Fruit fly (Drosophila melanogaster) whole organism, embryonic: ENCODE data around the gene CG33337.

ENCODE experiments used
- Aef1 ChIP-seq: fragments of 200-800 bp; sonication (Bioruptor generic); IDR thresholded peaks from 3 replicates; pipeline ENCODE4 v1.3.6; 2022; ENCODE audit warnings: missing biosample characterization, missing genetic modification characterization
- BtbVII ChIP-seq: fragments of 200-800 bp; sonication (Bioruptor generic); optimal IDR thresholded peaks from 3 replicates; lab custom pipeline; 2017; ENCODE audit warnings: missing biosample characterization, mild to moderate bottlenecking, missing genetic modification characterization
- CG11247 ChIP-seq: fragments of 200-800 bp; sonication (Bioruptor generic); IDR thresholded peaks from 2 replicates; pipeline ENCODE4 v1.3.6; 2022; ENCODE audit warnings: missing biosample characterization, missing genetic modification characterization
- CG11696 ChIP-seq: fragments of 200-800 bp; sonication (Bioruptor generic); IDR thresholded peaks from 2 replicates; pipeline ENCODE4 v1.3.6; 2022; ENCODE audit warnings: missing biosample characterization, missing genetic modification characterization
- CG13424 ChIP-seq: fragments of 200-800 bp; sonication (Bioruptor generic); optimal IDR thresholded peaks from 2 replicates; lab custom pipeline; 2019; ENCODE audit warnings: missing biosample characterization, mild to moderate bottlenecking, missing genetic modification characterization, moderate library complexity
- CG14014 ChIP-seq: fragments of 200-800 bp; sonication (Bioruptor generic); IDR thresholded peaks from 2 replicates; pipeline ENCODE4 v1.3.6; 2022; ENCODE audit warnings: missing biosample characterization, missing genetic modification characterization
- CG15479 ChIP-seq: fragments of 200-800 bp; sonication (Bioruptor generic); optimal IDR thresholded peaks from 3 replicates; lab custom pipeline; 2019; ENCODE audit warnings: missing biosample characterization, mild to moderate bottlenecking, missing genetic modification characterization, moderate library complexity
- CG1602 ChIP-seq: fragments of 200-800 bp; sonication (Bioruptor generic); optimal IDR thresholded peaks from 3 replicates; lab custom pipeline; 2016; ENCODE audit warnings: missing biosample characterization, missing genetic modification characterization
- CG17361 ChIP-seq: fragments of 200-800 bp; sonication (Bioruptor generic); IDR thresholded peaks from 3 replicates; pipeline ENCODE4 v1.3.6; 2022; ENCODE audit warnings: missing biosample characterization, missing genetic modification characterization
- CG17385 ChIP-seq: fragments of 200-800 bp; sonication (Bioruptor generic); optimal IDR thresholded peaks from 3 replicates; lab custom pipeline; 2018; ENCODE audit warnings: missing biosample characterization, mild to moderate bottlenecking, missing genetic modification characterization
- CG1792 ChIP-seq: fragments of 200-800 bp; sonication (Bioruptor generic); optimal IDR thresholded peaks from 2 replicates; lab custom pipeline; 2016; ENCODE audit warnings: missing biosample characterization, missing genetic modification characterization
- CG2678 ChIP-seq: fragments of 200-800 bp; sonication (Bioruptor generic); optimal IDR thresholded peaks from 3 replicates; lab custom pipeline; 2019; ENCODE audit warnings: missing biosample characterization, mild to moderate bottlenecking, missing genetic modification characterization, moderate library complexity
- CG30020 ChIP-seq: fragments of 200-800 bp; optimal IDR thresholded peaks from 2 replicates; lab custom pipeline; 2019; ENCODE audit warnings: missing biosample characterization, mild to moderate bottlenecking, missing genetic modification characterization, moderate library complexity
- CG3407 ChIP-seq: fragments of 200-800 bp; sonication (Bioruptor generic); optimal IDR thresholded peaks from 2 replicates; lab custom pipeline; 2018; ENCODE audit warnings: missing biosample characterization, mild to moderate bottlenecking, missing genetic modification characterization
- CG34376 ChIP-seq: fragments of 200-800 bp; sonication (Bioruptor generic); optimal IDR thresholded peaks from 2 replicates; lab custom pipeline; 2018; ENCODE audit warnings: missing biosample characterization, mild to moderate bottlenecking, missing genetic modification characterization
- CG3995 ChIP-seq: fragments of 200-800 bp; sonication (Bioruptor generic); optimal IDR thresholded peaks from 3 replicates; lab custom pipeline; 2016; ENCODE audit warnings: missing biosample characterization, missing genetic modification characterization
- CG4328 ChIP-seq: fragments of 200-800 bp; sonication (Bioruptor generic); optimal IDR thresholded peaks from 3 replicates; lab custom pipeline; 2017; ENCODE audit warnings: missing biosample characterization, missing genetic modification reagents, missing genetic modification characterization
- CG6689 ChIP-seq: fragments of 200-800 bp; sonication (Bioruptor generic); IDR thresholded peaks from 2 replicates; pipeline ENCODE4 v1.3.6; 2022; ENCODE audit warnings: missing biosample characterization, missing genetic modification characterization
- CG6813 ChIP-seq: fragments of 200-800 bp; sonication (Bioruptor generic); optimal IDR thresholded peaks from 2 replicates; lab custom pipeline; 2017; ENCODE audit warnings: missing biosample characterization, missing genetic modification characterization, mild to moderate bottlenecking, moderate library complexity, missing genetic modification reagents
- CG7271 ChIP-seq: fragments of 200-800 bp; sonication (Bioruptor generic); optimal IDR thresholded peaks from 2 replicates; lab custom pipeline; 2018; ENCODE audit warnings: missing biosample characterization, mild to moderate bottlenecking, missing genetic modification characterization, moderate library complexity
- CG7839 ChIP-seq: fragments of 200-800 bp; sonication (Bioruptor generic); optimal IDR thresholded peaks from 3 replicates; lab custom pipeline; 2018; ENCODE audit warnings: missing biosample characterization, mild to moderate bottlenecking, missing genetic modification characterization, moderate library complexity
- CG9727 ChIP-seq: fragments of 200-800 bp; sonication (Bioruptor generic); optimal IDR thresholded peaks from 3 replicates; lab custom pipeline; 2017; ENCODE audit warnings: missing biosample characterization, mild to moderate bottlenecking, missing genetic modification characterization
- CG9817 ChIP-seq: fragments of 200-800 bp; sonication (Bioruptor generic); optimal IDR thresholded peaks from 2 replicates; lab custom pipeline; 2018; ENCODE audit warnings: missing biosample characterization, mild to moderate bottlenecking, missing genetic modification characterization, moderate library complexity
- CG9876 ChIP-seq: fragments of 200-800 bp; sonication (Bioruptor generic); optimal IDR thresholded peaks from 2 replicates; lab custom pipeline; 2016; ENCODE audit warnings: missing biosample characterization, missing genetic modification characterization
- CG9932 ChIP-seq: fragments of 200-800 bp; sonication (Bioruptor generic); IDR thresholded peaks from 2 replicates; pipeline ENCODE4 v1.3.6; 2022; ENCODE audit warnings: missing biosample characterization, missing genetic modification characterization
- D19A ChIP-seq: fragments of 200-800 bp; optimal IDR thresholded peaks from 3 replicates; lab custom pipeline; 2019; ENCODE audit warnings: missing biosample characterization, mild to moderate bottlenecking, missing genetic modification characterization, moderate library complexity
- Deaf1 ChIP-seq: fragments of 200-800 bp; optimal IDR thresholded peaks from 3 replicates; lab custom pipeline; 2019; ENCODE audit warnings: missing biosample characterization, mild to moderate bottlenecking, missing genetic modification characterization, moderate library complexity
- Dip3 ChIP-seq: fragments of 200-800 bp; sonication (Bioruptor generic); optimal IDR thresholded peaks from 3 replicates; lab custom pipeline; 2016; ENCODE audit warnings: missing biosample characterization, missing genetic modification characterization
- GATAe ChIP-seq: fragments of 200-800 bp; sonication (Bioruptor generic); conservative IDR thresholded peaks from 2 replicates; pipeline ENCODE4 v1.3.6; 2022; ENCODE audit warnings: missing biosample characterization, missing genetic modification characterization
- Hand ChIP-seq: fragments of 200-800 bp; sonication (Bioruptor generic); optimal IDR thresholded peaks from 2 replicates; lab custom pipeline; 2017; ENCODE audit warnings: mild to moderate bottlenecking, missing biosample characterization, missing genetic modification reagents, missing genetic modification characterization
- Hr51 ChIP-seq, 2 experiments: fragments of 200-800 bp; sonication (Bioruptor generic); optimal IDR thresholded peaks; 2 replicates in 1 of 2; 3 replicates in 1 of 2; lab custom pipeline; 2016 to 2018; ENCODE audit warnings: missing biosample characterization in 2 of 2, missing genetic modification characterization in 2 of 2, mild to moderate bottlenecking in 1 of 2, moderate library complexity in 1 of 2
- Ravus ChIP-seq: fragments of 200-800 bp; sonication (Bioruptor generic); IDR thresholded peaks from 2 replicates; pipeline ENCODE4 v1.3.6; 2022; ENCODE audit warnings: missing biosample characterization, missing genetic modification characterization
- Taf1 ChIP-seq: fragments of 200-800 bp; sonication (Bioruptor generic); IDR thresholded peaks from 2 replicates; pipeline ENCODE4 v1.3.6; 2022; ENCODE audit warnings: missing biosample characterization, missing genetic modification characterization
- Trl ChIP-seq, 3 experiments: fragments of >200 bp in 2 of 3; fragments of 200-800 bp in 1 of 3; sonication (Bioruptor generic) in 1 of 3; optimal IDR thresholded peaks; 2 replicates in 1 of 3; 3 replicates in 2 of 3; lab custom pipeline; 2016 to 2017; ENCODE audit warnings: missing biosample characterization in 1 of 3, missing genetic modification characterization in 1 of 3
- ap ChIP-seq: fragments of 200-800 bp; sonication (Bioruptor generic); IDR thresholded peaks from 2 replicates; pipeline ENCODE4 v1.3.6; 2022; ENCODE audit warnings: missing biosample characterization, missing genetic modification characterization
- ci ChIP-seq: fragments of 200-800 bp; sonication (Bioruptor generic); IDR thresholded peaks from 3 replicates; pipeline ENCODE4 v1.3.6; 2022; ENCODE audit warnings: missing biosample characterization, missing genetic modification characterization
- da ChIP-seq: fragments of 200-800 bp; sonication (Bioruptor generic); optimal IDR thresholded peaks from 2 replicates; lab custom pipeline; 2016; ENCODE audit warnings: missing biosample characterization, missing genetic modification characterization
- dimm ChIP-seq: fragments of 200-800 bp; sonication (Bioruptor generic); IDR thresholded peaks from 2 replicates; pipeline ENCODE4 v1.3.6; 2022; ENCODE audit warnings: missing biosample characterization, missing genetic modification characterization
- esg ChIP-seq: fragments of 200-800 bp; sonication (Bioruptor generic); conservative IDR thresholded peaks from 2 replicates; pipeline ENCODE4 v1.3.6; 2022; ENCODE audit warnings: missing biosample characterization, missing genetic modification characterization
- ftz-f1 ChIP-seq: fragments of 200-800 bp; sonication (Bioruptor generic); optimal IDR thresholded peaks from 2 replicates; lab custom pipeline; 2016; ENCODE audit warnings: missing biosample characterization, missing genetic modification characterization
- ind ChIP-seq: fragments of 200-800 bp; sonication (Bioruptor generic); optimal IDR thresholded peaks from 3 replicates; lab custom pipeline; 2016; ENCODE audit warnings: missing biosample characterization, missing genetic modification characterization
- lilli ChIP-seq: fragments of 200-800 bp; sonication (Bioruptor generic); optimal IDR thresholded peaks from 3 replicates; lab custom pipeline; 2016; ENCODE audit warnings: missing biosample characterization, missing genetic modification characterization
- lola ChIP-seq, 3 experiments: fragments of >200 bp in 2 of 3; fragments of 200-800 bp in 1 of 3; sonication (Bioruptor generic) in 1 of 3; optimal IDR thresholded peaks; 2 replicates each; lab custom pipeline; 2017 to 2019; ENCODE audit warnings: missing biosample characterization in 3 of 3, missing genetic modification characterization in 3 of 3, mild to moderate bottlenecking in 1 of 3, moderate library complexity in 1 of 3
- oc ChIP-seq: fragments of 200-800 bp; sonication (Bioruptor generic); optimal IDR thresholded peaks from 2 replicates; lab custom pipeline; 2018; ENCODE audit warnings: missing biosample characterization, mild to moderate bottlenecking, missing genetic modification characterization, moderate library complexity
- pan ChIP-seq, 4 experiments: fragments of >200 bp in 3 of 4; fragments of 200-800 bp in 1 of 4; sonication (Bioruptor generic) in 1 of 4; optimal IDR thresholded peaks in 3 of 4; IDR thresholded peaks in 1 of 4; 2 replicates each; pipeline versions ENCODE4 v1.3.6 to Lab custom; 2017 to 2022; ENCODE audit warnings: missing biosample characterization in 2 of 4, missing genetic modification characterization in 2 of 4, mixed read lengths in 1 of 4
- pum ChIP-seq: fragments of 200-800 bp; sonication (Bioruptor generic); optimal IDR thresholded peaks from 2 replicates; lab custom pipeline; 2016; ENCODE audit warnings: missing biosample characterization, missing genetic modification characterization
- row ChIP-seq: fragments of 200-800 bp; sonication (Bioruptor generic); IDR thresholded peaks from 3 replicates; pipeline ENCODE4 v1.3.6; 2022; ENCODE audit warnings: missing biosample characterization, missing genetic modification characterization
- run ChIP-seq: fragments of 200-800 bp; sonication (Bioruptor generic); optimal IDR thresholded peaks from 3 replicates; lab custom pipeline; 2018; ENCODE audit warnings: missing biosample characterization, mild to moderate bottlenecking, missing genetic modification characterization
- slbo ChIP-seq: fragments of 200-800 bp; sonication (Bioruptor generic); IDR thresholded peaks from 2 replicates; pipeline ENCODE4 v1.3.6; 2022; ENCODE audit warnings: missing biosample characterization, missing genetic modification characterization
- twi ChIP-seq: fragments of 200-800 bp; optimal IDR thresholded peaks from 2 replicates; lab custom pipeline; 2019; ENCODE audit warnings: missing biosample characterization, mild to moderate bottlenecking, missing genetic modification characterization, moderate library complexity

Gene CG33337

DNA sequence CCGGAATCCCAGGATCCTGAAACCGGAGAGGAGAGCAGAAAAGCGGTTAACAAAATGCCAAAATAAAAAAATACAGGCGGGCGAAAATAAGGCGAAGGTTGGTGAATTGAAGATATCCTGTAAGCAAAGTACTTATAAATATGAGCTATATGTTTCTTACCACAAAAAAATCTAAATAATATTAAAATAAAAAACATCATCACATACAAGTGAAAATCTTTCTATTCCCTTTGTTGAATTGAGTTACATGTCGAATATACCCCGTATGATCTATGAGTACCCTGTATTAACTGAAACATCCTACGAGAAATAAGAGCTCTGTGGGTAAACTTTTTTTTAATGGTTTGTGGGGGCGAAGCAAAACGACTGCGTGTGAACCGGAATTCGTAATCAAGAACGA is 19.6 kb upstream of the CG33337 start (continued):
- no peak for TF ChIP-seq D19A (tag; lab: Kevin White, UChicago)
- TF ChIP-seq CG17385 (GFP tag; lab: Kevin White, UChicago) = peak; percentile 24
- TF ChIP-seq Deaf1 = no peak
- TF ChIP-seq ci (GFP tag; lab: Robert Waterston, UW) = 0 out of 3 replicates have a peak, but pooled peaks have one; percentile 28
- peak; percentile 15 for TF ChIP-seq CG6813
- no peak for TF ChIP-seq Dip3 (GFP tag; lab: Kevin White, UChicago)
- no peak for TF ChIP-seq oc
- TF ChIP-seq CG6689 (GFP tag; lab: Robert Waterston, UW) = peak; percentile 24; the same call in 1 of the 2 replicates
- TF ChIP-seq pan (optimal IDR thresholded peaks at IDR 0.05; lab: Kevin White, UChicago) = no peak
- peak in 1 of 2 experiments; percentile 72 for TF ChIP-seq pan (GFP tag; optimal IDR thresholded peaks at IDR 0.05 in 1 of 2, IDR thresholded peaks at IDR 0.05 in 1 of 2)
- peak; percentile 19 for TF ChIP-seq CG9727 (GFP tag; lab: Kevin White, UChicago)
- peak; percentile 64 for TF ChIP-seq CG2678 (tag; lab: Kevin White, UChicago)
- TF ChIP-seq GATAe (GFP tag; lab: Robert Waterston, UW) = no peak
- TF ChIP-seq ind (GFP tag; lab: Kevin White, UChicago) = peak; percentile 24
- no peak for TF ChIP-seq lola (GFP tag; optimal IDR thresholded peaks at IDR 0.05; lab: Kevin White, UChicago)
- no peak for TF ChIP-seq CG17361
- TF ChIP-seq CG7839 (tag; lab: Kevin White, UChicago) = peak; percentile 58
- TF ChIP-seq CG30020 (tag; lab: Kevin White, UChicago) = no peak
- TF ChIP-seq Taf1 (GFP tag; lab: Robert Waterston, UW) = 0 out of 2 replicates have a peak, but pooled peaks have one; percentile 14
- TF ChIP-seq lilli (GFP tag; lab: Kevin White, UChicago) = peak; percentile 25
- TF ChIP-seq CG13424 (tag; lab: Kevin White, UChicago) = peak; percentile 8
- TF ChIP-seq Aef1 = 0 out of 3 replicates have a peak, but pooled peaks have one; percentile 14
- peak; percentile 59 for TF ChIP-seq CG14014
- TF ChIP-seq da (GFP tag; lab: Kevin White, UChicago) = no peak
- peak; percentile 71 for TF ChIP-seq slbo (GFP tag; lab: Robert Waterston, UW)
- no peak for TF ChIP-seq dimm (GFP tag; lab: Robert Waterston, UW)
- peak; percentile 24 for TF ChIP-seq Hand
- TF ChIP-seq CG11247 (GFP tag; lab: Robert Waterston, UW) = no peak
- TF ChIP-seq CG9932 (GFP tag; lab: Robert Waterston, UW) = peak; percentile 31; the same call in 1 of the 2 replicates
- TF ChIP-seq BtbVII (GFP tag; lab: Kevin White, UChicago) = peak; percentile 22
- TF ChIP-seq row (GFP tag; lab: Robert Waterston, UW) = peak; percentile 63; the same call in 2 of the 3 replicates
- no peak for TF ChIP-seq ap (GFP tag; lab: Robert Waterston, UW)

dm6 chr3R:23605315-23605881 is 12.8 kb upstream of the CG33337 start, which contains the start of gene CG10184:
TSS of gene CG10184 (minus strand) at chr3R:23605495.
- TF ChIP-seq CG3407 (GFP tag; lab: Kevin White, UChicago) (no peak), esg (no peak), ftz-f1 (peak; percentile 6), run (tag; lab: Kevin White, UChicago) (no peak), CG9876 (GFP tag; lab: Kevin White, UChicago) (no peak), pum (GFP tag; lab: Kevin White, UChicago) (no peak), CG1602 (GFP tag; lab: Kevin White, UChicago) (no peak), CG15479 (GFP tag; lab: Kevin White, UChicago) (no peak), CG7271 (tag; lab: Kevin White, UChicago) (no peak), CG9817 (no peak), CG1792 (GFP tag; lab: Kevin White, UChicago) (no peak), Ravus (GFP tag; lab: Robert Waterston, UW) (no peak), CG3995 (GFP tag; lab: Kevin White, UChicago) (peak; percentile 33), CG34376 (GFP tag; lab: Kevin White, UChicago) (peak; percentile 1), CG4328 (GFP tag; lab: Kevin White, UChicago) (no peak), twi (tag; lab: Kevin White, UChicago) (no peak), CG11696 (no peak), Trl (optimal IDR thresholded peaks at IDR 0.05; lab: Kevin White, UChicago) (peak; percentile 29 to 33), Trl (GFP tag; optimal IDR thresholded peaks at IDR 0.05; lab: Kevin White, UChicago) (no peak), Hr51 (GFP tag; optimal IDR thresholded peaks at IDR 0.05; lab: Kevin White, UChicago) (no peak)
